Fruit fly (Drosophila melanogaster) whole organism, pupa: Measurements from ENCODE around the gene Ir25a.

ENCODE experiments used
- CG10348 ChIP-seq: fragments of 200-800 bp; sonication (Bioruptor generic); IDR thresholded peaks from 2 replicates; pipeline ENCODE4 v1.3.6; 2022; ENCODE audit warnings: missing biosample characterization, missing genetic modification characterization
- CG12605 ChIP-seq: fragments of 200-800 bp; sonication (Bioruptor generic); IDR thresholded peaks from 2 replicates; pipeline ENCODE4 v1.3.6; 2022; ENCODE audit warnings: missing biosample characterization, missing genetic modification characterization
- CG13204 ChIP-seq: fragments of 200-800 bp; sonication (Bioruptor generic); optimal IDR thresholded peaks from 2 replicates; lab custom pipeline; 2018; ENCODE audit warnings: missing biosample characterization, mild to moderate bottlenecking, missing genetic modification characterization, moderate library complexity
- CG14655 ChIP-seq: fragments of 200-800 bp; sonication (Bioruptor generic); optimal IDR thresholded peaks from 3 replicates; lab custom pipeline; 2017; ENCODE audit warnings: mild to moderate bottlenecking, missing biosample characterization, missing genetic modification reagents, missing genetic modification characterization
- CG15710 ChIP-seq: fragments of 200-800 bp; sonication (Bioruptor generic); optimal IDR thresholded peaks from 2 replicates; lab custom pipeline; 2018; ENCODE audit warnings: missing biosample characterization, mild to moderate bottlenecking, missing genetic modification characterization, moderate library complexity
- CG17806 ChIP-seq: fragments of 200-800 bp; sonication (Bioruptor generic); optimal IDR thresholded peaks from 2 replicates; lab custom pipeline; 2018; ENCODE audit warnings: missing biosample characterization, mild to moderate bottlenecking, missing genetic modification characterization, moderate library complexity
- CG32121 ChIP-seq: fragments of 200-800 bp; sonication (Bioruptor generic); IDR thresholded peaks from 2 replicates; pipeline ENCODE4 v1.3.6; 2022; ENCODE audit warnings: missing biosample characterization, missing genetic modification characterization
- CG34367 ChIP-seq: fragments of 200-800 bp; sonication (Bioruptor generic); optimal IDR thresholded peaks from 2 replicates; lab custom pipeline; 2018; ENCODE audit warnings: missing biosample characterization, mild to moderate bottlenecking, missing genetic modification characterization
- CG4496 ChIP-seq: fragments of 200-800 bp; sonication (Bioruptor generic); IDR thresholded peaks from 3 replicates; pipeline ENCODE4 v1.3.6; 2022; ENCODE audit warnings: missing biosample characterization, missing genetic modification characterization
- CG8159 ChIP-seq: fragments of 200-800 bp; sonication (Bioruptor generic); optimal IDR thresholded peaks from 3 replicates; lab custom pipeline; 2018; ENCODE audit warnings: missing biosample characterization, mild to moderate bottlenecking, missing genetic modification characterization, moderate library complexity
- CG8301 ChIP-seq: fragments of 200-800 bp; sonication (Bioruptor generic); optimal IDR thresholded peaks from 2 replicates; lab custom pipeline; 2018; ENCODE audit warnings: missing biosample characterization, mild to moderate bottlenecking, missing genetic modification characterization
- CG9948 ChIP-seq: fragments of 200-800 bp; sonication (Bioruptor generic); optimal IDR thresholded peaks from 2 replicates; lab custom pipeline; 2018; ENCODE audit warnings: missing biosample characterization, mild to moderate bottlenecking, missing genetic modification characterization, moderate library complexity
- D1 ChIP-seq: fragments of 200-800 bp; sonication (Bioruptor generic); optimal IDR thresholded peaks from 2 replicates; lab custom pipeline; 2018; ENCODE audit warnings: missing biosample characterization, mild to moderate bottlenecking, missing genetic modification characterization, moderate library complexity
- EcR ChIP-seq: fragments of 200-800 bp; sonication (Bioruptor generic); optimal IDR thresholded peaks from 3 replicates; lab custom pipeline; 2019; ENCODE audit warnings: missing biosample characterization, missing genetic modification characterization, mild to moderate bottlenecking, moderate library complexity, missing genetic modification reagents
- Ets98B ChIP-seq: fragments of 200-800 bp; sonication (Bioruptor generic); IDR thresholded peaks from 2 replicates; pipeline ENCODE4 v1.3.6; 2022; ENCODE audit warnings: missing biosample characterization, missing genetic modification characterization
- Pif1A ChIP-seq: fragments of 200-800 bp; sonication (Bioruptor generic); optimal IDR thresholded peaks from 3 replicates; lab custom pipeline; 2016; ENCODE audit warnings: missing biosample characterization, missing genetic modification characterization
- Pif1B ChIP-seq: fragments of 200-800 bp; sonication (Bioruptor generic); optimal IDR thresholded peaks from 3 replicates; lab custom pipeline; 2016; ENCODE audit warnings: missing biosample characterization, missing genetic modification characterization
- Snoo ChIP-seq: fragments of 200-800 bp; sonication (Bioruptor generic); optimal IDR thresholded peaks from 3 replicates; lab custom pipeline; 2017; ENCODE audit warnings: missing biosample characterization, mild to moderate bottlenecking, missing genetic modification characterization, inconsistent platforms
- fd96Ca ChIP-seq: fragments of 200-800 bp; sonication (Bioruptor generic); IDR thresholded peaks from 3 replicates; pipeline ENCODE4 v1.3.6; 2022; ENCODE audit warnings: missing biosample characterization, missing genetic modification characterization
- gl ChIP-seq: fragments of 200-800 bp; sonication (Bioruptor generic); optimal IDR thresholded peaks from 2 replicates; lab custom pipeline; 2018; ENCODE audit warnings: missing biosample characterization, mild to moderate bottlenecking, missing genetic modification characterization
- rn ChIP-seq: fragments of 200-800 bp; sonication (Bioruptor generic); IDR thresholded peaks from 2 replicates; pipeline ENCODE4 v1.3.6; 2022; ENCODE audit warnings: missing biosample characterization, missing genetic modification characterization

Gene Ir25a

DNA sequence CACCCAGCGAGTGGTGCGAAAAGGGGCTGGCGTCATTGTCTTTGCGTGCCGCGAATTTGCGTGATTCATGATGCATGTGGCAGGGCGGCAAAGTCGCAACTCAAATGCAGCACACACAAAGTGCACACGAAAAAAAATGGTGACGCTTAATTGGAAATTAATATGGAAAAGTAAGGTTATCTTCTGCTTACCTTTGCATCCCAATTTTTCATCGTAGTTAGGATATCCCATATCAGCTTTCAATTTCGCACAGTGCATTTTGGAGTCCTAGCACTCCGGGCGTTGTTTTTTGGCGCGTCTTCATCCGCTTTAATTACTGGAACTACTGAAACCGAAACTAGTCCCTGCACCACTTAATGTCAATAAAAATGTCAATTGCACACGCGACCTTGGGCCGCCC is 15.1 kb downstream of the Ir25a start:
- TF ChIP-seq Ets98B (GFP tag; lab: Robert Waterston, UW) (peak; percentile 10; the same call in 1 of the 2 replicates), gl (no peak), CG10348 (GFP tag; lab: Robert Waterston, UW) (no peak), CG13204 (GFP tag; lab: Kevin White, UChicago) (no peak), CG12605 (no peak), CG9948 (tag; lab: Kevin White, UChicago) (peak; percentile 4), CG8159 (tag; lab: Kevin White, UChicago) (no peak), CG4496 (GFP tag; lab: Robert Waterston, UW) (peak; percentile 73), D1 (tag; lab: Kevin White, UChicago) (no peak), CG17806 (tag; lab: Kevin White, UChicago) (peak; percentile 1), Pif1A (GFP tag; lab: Kevin White, UChicago) (no peak), Pif1B (no peak), fd96Ca (GFP tag; lab: Robert Waterston, UW) (peak; percentile 53; the same call in 1 of the 3 replicates), CG14655 (GFP tag; lab: Kevin White, UChicago) (no peak)

DNA sequence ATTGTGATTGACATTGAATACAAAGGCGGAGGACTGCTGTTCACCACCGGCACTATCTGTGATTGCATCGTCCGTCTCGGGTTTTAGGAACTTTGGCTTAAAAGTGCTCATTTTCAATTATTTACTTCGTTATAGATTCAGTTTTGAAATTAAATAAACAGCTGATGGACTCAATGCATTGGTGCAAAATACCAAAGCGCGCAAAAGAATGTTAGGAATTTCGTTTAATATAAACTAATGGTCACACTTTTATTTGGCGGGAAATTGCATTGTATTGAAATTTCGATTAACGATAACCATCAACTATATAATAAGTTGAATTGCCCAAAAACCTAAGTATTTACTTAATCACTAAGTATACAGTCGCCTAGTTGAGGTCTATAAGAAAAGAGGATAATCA is 17.0 kb downstream of the Ir25a start, which contains the start of gene CG3225:
TSS of gene CG3225 (minus strand) at position 190 of the 400 bp plus-strand sequence.
- no peak for TF ChIP-seq rn (GFP tag; lab: Robert Waterston, UW)
- no peak for TF ChIP-seq Pif1B
- TF ChIP-seq CG34367 = no peak
- no peak for TF ChIP-seq D1 (tag; lab: Kevin White, UChicago)
- no peak for TF ChIP-seq CG14655 (GFP tag; lab: Kevin White, UChicago)
- TF ChIP-seq CG17806 (tag; lab: Kevin White, UChicago) = no peak
- TF ChIP-seq CG9948 (tag; lab: Kevin White, UChicago) = no peak
- TF ChIP-seq CG15710 (tag; lab: Kevin White, UChicago) = no peak
- no peak for TF ChIP-seq CG12605
- no peak for TF ChIP-seq fd96Ca (GFP tag; lab: Robert Waterston, UW)
- TF ChIP-seq CG8159 (tag; lab: Kevin White, UChicago) = no peak
- no peak for TF ChIP-seq Ets98B (GFP tag; lab: Robert Waterston, UW)
- TF ChIP-seq CG13204 (GFP tag; lab: Kevin White, UChicago) = no peak

DNA sequence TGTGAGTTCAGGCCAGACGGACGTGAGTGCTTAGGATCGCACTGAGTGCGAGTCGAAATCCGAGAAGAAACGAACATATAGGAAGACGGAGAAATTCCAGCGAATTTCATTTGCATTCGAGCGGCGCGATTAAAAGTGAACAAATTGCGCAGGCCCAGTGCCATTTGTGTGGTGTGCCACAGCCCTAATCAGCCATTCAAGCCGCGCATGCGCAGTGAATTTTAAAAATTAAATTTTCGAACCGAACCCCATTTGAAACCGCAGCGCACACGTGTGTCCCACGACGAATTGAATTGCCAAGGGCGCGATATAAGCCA is 22.1 kb downstream of the Ir25a start:
- TF ChIP-seq fd96Ca (GFP tag; lab: Robert Waterston, UW) (0 out of 3 replicates have a peak, but pooled peaks have one; percentile 9), Snoo (tag; lab: Kevin White, UChicago) (no peak)

DNA sequence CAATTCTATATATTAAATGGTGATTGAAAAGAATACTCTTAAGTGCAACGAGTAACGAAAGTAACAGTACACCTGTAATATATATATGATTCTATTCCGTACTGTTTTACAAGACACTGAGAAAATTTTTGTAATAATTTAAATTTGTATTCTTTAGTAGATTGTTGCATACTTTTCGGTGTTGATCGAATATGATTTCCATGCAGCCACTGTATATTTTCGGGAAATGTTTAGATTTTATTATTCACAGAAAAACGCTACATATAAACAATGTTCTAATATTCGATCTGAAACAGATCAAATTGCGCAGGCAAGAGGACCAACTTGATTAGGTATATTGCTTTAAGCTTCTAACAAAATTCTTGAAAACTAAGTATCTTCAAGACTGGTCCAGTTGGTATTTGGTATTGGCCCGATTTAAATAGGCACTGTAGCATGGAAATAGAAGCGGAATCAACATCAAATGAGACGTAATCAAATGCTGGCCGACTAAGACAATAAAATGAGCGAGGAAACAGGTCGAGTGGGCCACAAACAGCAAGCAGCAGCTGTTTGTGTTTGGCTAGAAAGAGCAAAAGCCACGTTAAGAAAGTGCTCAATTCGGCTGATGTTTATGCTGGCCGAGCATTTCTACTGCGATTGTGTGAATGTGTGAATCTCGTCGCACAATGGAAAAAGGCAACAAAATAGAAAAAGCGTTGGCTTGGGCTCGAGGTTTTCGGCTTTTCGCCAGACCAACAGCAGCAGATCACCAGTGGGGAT is 22.7 kb downstream of the Ir25a start, which contains the start of gene CG15629:
TSS of gene CG15629 (plus strand) at position 749 of the 762 bp plus-strand sequence.
- no peak for TF ChIP-seq CG17806 (tag; lab: Kevin White, UChicago)
- TF ChIP-seq fd96Ca (GFP tag; lab: Robert Waterston, UW) = no peak
- TF ChIP-seq CG14655 (GFP tag; lab: Kevin White, UChicago) = no peak
- no peak for TF ChIP-seq CG10348 (GFP tag; lab: Robert Waterston, UW)
- TF ChIP-seq EcR (GFP tag; lab: Kevin White, UChicago) = no peak
- TF ChIP-seq Pif1B = no peak
- no peak for TF ChIP-seq gl
- no peak for TF ChIP-seq CG8301 (tag; lab: Kevin White, UChicago)
- TF ChIP-seq CG12605 = no peak
- no peak for TF ChIP-seq CG9948 (tag; lab: Kevin White, UChicago)
- no peak for TF ChIP-seq CG8159 (tag; lab: Kevin White, UChicago)
- no peak for TF ChIP-seq Pif1A (GFP tag; lab: Kevin White, UChicago)
- no peak for TF ChIP-seq CG13204 (GFP tag; lab: Kevin White, UChicago)
- TF ChIP-seq Snoo (tag; lab: Kevin White, UChicago) = no peak
- TF ChIP-seq CG4496 (GFP tag; lab: Robert Waterston, UW) = no peak

DNA sequence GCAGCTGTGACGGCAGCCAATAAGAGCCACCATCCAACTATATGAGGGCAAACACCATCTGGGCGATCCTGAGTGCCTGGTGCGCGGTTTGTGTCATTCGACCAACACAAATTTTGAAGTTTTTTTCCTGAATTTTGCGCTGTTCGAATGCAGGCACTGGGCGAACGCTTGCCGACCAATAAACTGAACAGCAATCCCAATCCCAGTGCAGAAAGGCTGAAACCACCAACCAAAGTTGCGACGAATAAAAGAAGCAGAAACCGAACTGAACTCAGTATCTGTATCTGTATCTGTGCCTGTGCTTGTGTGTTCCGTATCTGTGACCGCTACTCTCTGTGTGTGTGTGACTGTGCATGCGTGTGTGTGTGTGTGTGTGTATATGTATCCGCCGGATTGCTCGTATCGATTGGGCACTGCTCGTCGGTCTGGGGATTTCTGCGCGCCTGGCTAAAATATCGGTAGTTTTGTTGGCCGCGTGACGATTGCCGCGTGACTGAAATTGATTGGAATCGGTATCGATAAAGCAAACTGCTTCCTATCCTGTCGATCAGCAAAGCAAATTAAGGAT is 23.5 kb downstream of the Ir25a start:
- TF ChIP-seq CG14655 (GFP tag; lab: Kevin White, UChicago) (no peak), rn (GFP tag; lab: Robert Waterston, UW) (no peak), CG10348 (GFP tag; lab: Robert Waterston, UW) (no peak), CG9948 (tag; lab: Kevin White, UChicago) (no peak), EcR (GFP tag; lab: Kevin White, UChicago) (peak; percentile 89), CG32121 (peak; percentile 65), gl (peak; percentile 37), CG13204 (GFP tag; lab: Kevin White, UChicago) (peak; percentile 30), Pif1A (GFP tag; lab: Kevin White, UChicago) (no peak), CG34367 (no peak), CG15710 (tag; lab: Kevin White, UChicago) (no peak), fd96Ca (GFP tag; lab: Robert Waterston, UW) (peak; percentile 75; the same call in 2 of the 3 replicates), D1 (tag; lab: Kevin White, UChicago) (peak; percentile 12), CG12605 (no peak), Pif1B (no peak), CG17806 (tag; lab: Kevin White, UChicago) (no peak), CG8159 (tag; lab: Kevin White, UChicago) (no peak), Snoo (tag; lab: Kevin White, UChicago) (no peak), CG8301 (tag; lab: Kevin White, UChicago) (no peak), Ets98B (GFP tag; lab: Robert Waterston, UW) (peak; percentile 73; the same call in 1 of the 2 replicates), CG4496 (GFP tag; lab: Robert Waterston, UW) (peak; percentile 55; the same call in 1 of the 3 replicates)
